Fruit fly (Drosophila melanogaster) whole organism, embryonic: ENCODE data around the gene CG9289.

Experiments used
- Aef1 ChIP-seq: fragments of 200-800 bp; sonication (Bioruptor generic); IDR thresholded peaks from 3 replicates; pipeline ENCODE4 v1.3.6; 2022; ENCODE audit warnings: missing biosample characterization, missing genetic modification characterization
- Atf-2 ChIP-seq: fragments of 200-800 bp; sonication (Bioruptor generic); optimal IDR thresholded peaks from 2 replicates; lab custom pipeline; 2016; ENCODE audit warnings: missing biosample characterization, missing genetic modification characterization
- B-H2 ChIP-seq: fragments of 200-800 bp; sonication (Bioruptor generic); optimal IDR thresholded peaks from 2 replicates; lab custom pipeline; 2018; ENCODE audit warnings: missing biosample characterization, mild to moderate bottlenecking, missing genetic modification characterization
- Bteb2 ChIP-seq: fragments of 200-800 bp; sonication (Bioruptor generic); optimal IDR thresholded peaks from 2 replicates; lab custom pipeline; 2016; ENCODE audit warnings: missing biosample characterization, missing genetic modification characterization
- CG10543 ChIP-seq: fragments of 200-800 bp; sonication (Bioruptor generic); optimal IDR thresholded peaks from 3 replicates; lab custom pipeline; 2017; ENCODE audit warnings: missing biosample characterization, mild to moderate bottlenecking, missing genetic modification characterization, moderate library complexity
- CG11247 ChIP-seq: fragments of 200-800 bp; sonication (Bioruptor generic); IDR thresholded peaks from 2 replicates; pipeline ENCODE4 v1.3.6; 2022; ENCODE audit warnings: missing biosample characterization, missing genetic modification characterization
- CG11723 ChIP-seq: fragments of 200-800 bp; sonication (Bioruptor generic); optimal IDR thresholded peaks from 2 replicates; lab custom pipeline; 2017; ENCODE audit warnings: missing biosample characterization, mild to moderate bottlenecking, missing genetic modification characterization
- CG12391 ChIP-seq: fragments of 200-800 bp; sonication (Bioruptor generic); optimal IDR thresholded peaks from 3 replicates; lab custom pipeline; 2018; ENCODE audit warnings: missing biosample characterization, mild to moderate bottlenecking, missing genetic modification characterization, moderate library complexity
- CG13624 ChIP-seq: fragments of 200-800 bp; sonication (Bioruptor generic); optimal IDR thresholded peaks from 2 replicates; lab custom pipeline; 2016; ENCODE audit warnings: missing biosample characterization, missing genetic modification characterization
- CG14441 ChIP-seq: fragments of 200-800 bp; sonication (Bioruptor generic); IDR thresholded peaks from 2 replicates; pipeline ENCODE4 v1.3.6; 2022; ENCODE audit warnings: missing biosample characterization, missing genetic modification characterization
- CG17328 ChIP-seq: fragments of 200-800 bp; sonication (Bioruptor generic); IDR thresholded peaks from 2 replicates; pipeline ENCODE4 v1.3.6; 2022; ENCODE audit warnings: missing biosample characterization, missing genetic modification characterization
- CG17359 ChIP-seq: fragments of 200-800 bp; sonication (Bioruptor generic); optimal IDR thresholded peaks from 3 replicates; lab custom pipeline; 2018; ENCODE audit warnings: missing biosample characterization, mild to moderate bottlenecking, missing genetic modification characterization, moderate library complexity
- CG17385 ChIP-seq: fragments of 200-800 bp; sonication (Bioruptor generic); optimal IDR thresholded peaks from 3 replicates; lab custom pipeline; 2018; ENCODE audit warnings: missing biosample characterization, mild to moderate bottlenecking, missing genetic modification characterization
- CG18619 ChIP-seq: fragments of 200-800 bp; sonication (Bioruptor generic); optimal IDR thresholded peaks from 3 replicates; lab custom pipeline; 2017; ENCODE audit warnings: missing biosample characterization, mild to moderate bottlenecking, missing genetic modification characterization
- CG2120 ChIP-seq: fragments of 200-800 bp; sonication (Bioruptor generic); optimal IDR thresholded peaks from 3 replicates; lab custom pipeline; 2016; ENCODE audit warnings: missing biosample characterization, missing genetic modification characterization
- CG32532 ChIP-seq: fragments of 200-800 bp; sonication (Bioruptor generic); IDR thresholded peaks from 2 replicates; pipeline ENCODE4 v1.3.6; 2022; ENCODE audit warnings: missing biosample characterization, missing genetic modification characterization
- CG4707 ChIP-seq: fragments of 200-800 bp; sonication (Bioruptor generic); optimal IDR thresholded peaks from 2 replicates; lab custom pipeline; 2018; ENCODE audit warnings: missing biosample characterization, mild to moderate bottlenecking, missing genetic modification characterization, moderate library complexity
- CG5180 ChIP-seq: fragments of 200-800 bp; sonication (Bioruptor generic); optimal IDR thresholded peaks from 3 replicates; lab custom pipeline; 2017; ENCODE audit warnings: missing biosample characterization, missing genetic modification characterization, mild to moderate bottlenecking, moderate library complexity, missing genetic modification reagents
- CG8924 ChIP-seq: fragments of 200-800 bp; optimal IDR thresholded peaks from 3 replicates; lab custom pipeline; 2019; ENCODE audit warnings: missing biosample characterization, mild to moderate bottlenecking, missing genetic modification characterization, moderate library complexity
- CG9215 ChIP-seq: fragments of 200-800 bp; sonication (Bioruptor generic); IDR thresholded peaks from 2 replicates; pipeline ENCODE4 v1.3.6; 2022; ENCODE audit warnings: missing biosample characterization, missing genetic modification characterization
- CG9609 ChIP-seq: fragments of 200-800 bp; sonication (Bioruptor generic); optimal IDR thresholded peaks from 3 replicates; lab custom pipeline; 2016; ENCODE audit warnings: missing biosample characterization, missing genetic modification characterization
- CrebB ChIP-seq: fragments of 200-800 bp; sonication (Bioruptor generic); optimal IDR thresholded peaks from 3 replicates; lab custom pipeline; 2018; ENCODE audit warnings: missing biosample characterization, mild to moderate bottlenecking, missing genetic modification characterization
- D19A ChIP-seq: fragments of 200-800 bp; optimal IDR thresholded peaks from 3 replicates; lab custom pipeline; 2019; ENCODE audit warnings: missing biosample characterization, mild to moderate bottlenecking, missing genetic modification characterization, moderate library complexity
- Doc2 ChIP-seq: fragments of 200-800 bp; sonication (Bioruptor generic); IDR thresholded peaks from 2 replicates; pipeline ENCODE4 v1.3.6; 2022; ENCODE audit warnings: missing biosample characterization, missing genetic modification characterization
- Ets65A ChIP-seq: fragments of 200-800 bp; sonication (Bioruptor generic); peaks from one replicate; lab custom pipeline; 2016; ENCODE audit warnings: missing biosample characterization, missing genetic modification characterization
- GATAe ChIP-seq: fragments of 200-800 bp; sonication (Bioruptor generic); conservative IDR thresholded peaks from 2 replicates; pipeline ENCODE4 v1.3.6; 2022; ENCODE audit warnings: missing biosample characterization, missing genetic modification characterization
- H15 ChIP-seq: fragments of 200-800 bp; sonication (Bioruptor generic); IDR thresholded peaks from 3 replicates; pipeline ENCODE4 v1.3.6; 2022; ENCODE audit warnings: missing biosample characterization, missing genetic modification characterization
- HLH4C ChIP-seq: fragments of 200-800 bp; sonication (Bioruptor generic); IDR thresholded peaks from 3 replicates; pipeline ENCODE4 v1.3.6; 2022; ENCODE audit warnings: missing biosample characterization, missing genetic modification characterization; ENCODE audit not compliant: partially characterized antibody
- HLH54F ChIP-seq: fragments of 200-800 bp; sonication (Bioruptor generic); optimal IDR thresholded peaks from 3 replicates; lab custom pipeline; 2016; ENCODE audit warnings: missing biosample characterization, missing genetic modification characterization
- Hr39 ChIP-seq: fragments of >200 bp; optimal IDR thresholded peaks from 2 replicates; lab custom pipeline; 2017
- MTF-1 ChIP-seq: fragments of 200-800 bp; sonication (Bioruptor generic); optimal IDR thresholded peaks from 2 replicates; lab custom pipeline; 2018; ENCODE audit warnings: missing biosample characterization, mild to moderate bottlenecking, missing genetic modification characterization, borderline replicate concordance
- Myb ChIP-seq: fragments of 200-800 bp; sonication (Bioruptor generic); optimal IDR thresholded peaks from 2 replicates; lab custom pipeline; 2016; ENCODE audit warnings: missing biosample characterization, missing genetic modification characterization
- NfI ChIP-seq: fragments of 200-800 bp; sonication (Bioruptor generic); optimal IDR thresholded peaks from 3 replicates; lab custom pipeline; 2018; ENCODE audit warnings: missing biosample characterization, mild to moderate bottlenecking, missing genetic modification characterization, moderate library complexity
- Trl ChIP-seq, 3 experiments: fragments of >200 bp in 2 of 3; fragments of 200-800 bp in 1 of 3; sonication (Bioruptor generic) in 1 of 3; optimal IDR thresholded peaks; 2 replicates in 1 of 3; 3 replicates in 2 of 3; lab custom pipeline; 2016 to 2017; ENCODE audit warnings: missing biosample characterization in 1 of 3, missing genetic modification characterization in 1 of 3
- ac ChIP-seq: fragments of 200-800 bp; sonication (Bioruptor generic); optimal IDR thresholded peaks from 3 replicates; lab custom pipeline; 2017; ENCODE audit warnings: missing biosample characterization, mild to moderate bottlenecking, missing genetic modification characterization
- bab2 ChIP-seq: fragments of 200-800 bp; sonication (Bioruptor generic); optimal IDR thresholded peaks from 2 replicates; lab custom pipeline; 2016; ENCODE audit warnings: missing biosample characterization, missing genetic modification characterization
- ci ChIP-seq: fragments of 200-800 bp; sonication (Bioruptor generic); IDR thresholded peaks from 3 replicates; pipeline ENCODE4 v1.3.6; 2022; ENCODE audit warnings: missing biosample characterization, missing genetic modification characterization
- hb ChIP-seq: fragments of 200-800 bp; sonication (Bioruptor generic); IDR thresholded peaks from 3 replicates; pipeline ENCODE4 v1.3.6; 2022; ENCODE audit warnings: missing biosample characterization, missing genetic modification characterization; ENCODE audit not compliant: partially characterized antibody
- oc ChIP-seq: fragments of 200-800 bp; sonication (Bioruptor generic); optimal IDR thresholded peaks from 2 replicates; lab custom pipeline; 2018; ENCODE audit warnings: missing biosample characterization, mild to moderate bottlenecking, missing genetic modification characterization, moderate library complexity
- rib ChIP-seq: fragments of 200-800 bp; sonication (Bioruptor generic); IDR thresholded peaks from 2 replicates; pipeline ENCODE4 v1.3.6; 2022; ENCODE audit warnings: missing biosample characterization, missing genetic modification characterization
- row ChIP-seq: fragments of 200-800 bp; sonication (Bioruptor generic); IDR thresholded peaks from 3 replicates; pipeline ENCODE4 v1.3.6; 2022; ENCODE audit warnings: missing biosample characterization, missing genetic modification characterization
- so ChIP-seq: fragments of 200-800 bp; sonication (Bioruptor generic); IDR thresholded peaks from 3 replicates; pipeline ENCODE4 v1.3.6; 2022; ENCODE audit warnings: missing biosample characterization, missing genetic modification characterization
- tin ChIP-seq: fragments of 200-800 bp; sonication (Bioruptor generic); optimal IDR thresholded peaks from 3 replicates; lab custom pipeline; 2016; ENCODE audit warnings: missing biosample characterization, missing genetic modification characterization
- vvl ChIP-seq: fragments of 200-800 bp; sonication (Bioruptor generic); IDR thresholded peaks from 2 replicates; pipeline ENCODE4 v1.3.6; 2022; ENCODE audit warnings: missing biosample characterization, missing genetic modification characterization
- z ChIP-seq: fragments of 200-800 bp; sonication (Bioruptor generic); IDR thresholded peaks from 3 replicates; pipeline ENCODE4 v1.3.6; 2022; ENCODE audit warnings: missing biosample characterization, missing genetic modification characterization
- zen2 ChIP-seq: fragments of 200-800 bp; sonication (Bioruptor generic); IDR thresholded peaks from 3 replicates; pipeline ENCODE4 v1.3.6; 2022; ENCODE audit warnings: missing biosample characterization, missing genetic modification characterization; ENCODE audit not compliant: partially characterized antibody

The CG9289 gene

DNA sequence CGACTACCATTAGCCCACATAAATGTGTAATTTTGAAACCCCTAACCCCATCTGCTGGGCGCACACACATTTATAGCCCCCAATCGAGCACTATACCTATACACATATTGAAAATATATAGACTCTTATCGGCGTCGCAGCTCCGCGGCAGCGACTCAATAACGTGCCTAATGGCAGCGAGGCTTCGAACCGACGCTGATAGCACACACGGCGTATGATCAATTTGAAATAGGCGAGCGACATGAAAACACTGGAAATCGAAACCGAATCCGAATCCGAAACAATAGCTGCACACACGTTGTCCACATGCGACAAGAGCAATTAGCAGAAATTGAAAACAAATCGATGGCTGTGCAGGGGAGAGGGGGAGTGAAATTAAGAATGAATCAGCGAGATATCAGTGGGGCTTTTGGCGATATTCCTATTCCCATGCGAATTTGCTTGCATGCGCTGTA is 10.1 kb upstream of the CG9289 start (continued):
- TF ChIP-seq oc (tag; lab: Kevin White, UChicago), result no peak
- TF ChIP-seq CG14441 (GFP tag; lab: Robert Waterston, UW), result 0 out of 2 replicates have a peak, but pooled peaks have one; percentile 14
- TF ChIP-seq zen2 (GFP tag; lab: Robert Waterston, UW), result peak; percentile 21; the same call in 1 of the 3 replicates
- TF ChIP-seq CG17385 (GFP tag; lab: Kevin White, UChicago), result peak; percentile 15
- no peak for TF ChIP-seq tin (GFP tag; lab: Kevin White, UChicago)
- TF ChIP-seq row (GFP tag; lab: Robert Waterston, UW), result peak; percentile 10; the same call in 1 of the 3 replicates
- peak; percentile 19; the same call in 1 of the 2 replicates for TF ChIP-seq vvl (GFP tag; lab: Robert Waterston, UW)
- TF ChIP-seq H15, result no peak
- peak; percentile 66; the same call in 2 of the 3 replicates for TF ChIP-seq ci (GFP tag; lab: Robert Waterston, UW)
- peak; percentile 43 for TF ChIP-seq GATAe (GFP tag; lab: Robert Waterston, UW)
- no peak for TF ChIP-seq CG5180 (GFP tag; lab: Kevin White, UChicago)
- TF ChIP-seq, all 482 proteins: peak for 91

DNA sequence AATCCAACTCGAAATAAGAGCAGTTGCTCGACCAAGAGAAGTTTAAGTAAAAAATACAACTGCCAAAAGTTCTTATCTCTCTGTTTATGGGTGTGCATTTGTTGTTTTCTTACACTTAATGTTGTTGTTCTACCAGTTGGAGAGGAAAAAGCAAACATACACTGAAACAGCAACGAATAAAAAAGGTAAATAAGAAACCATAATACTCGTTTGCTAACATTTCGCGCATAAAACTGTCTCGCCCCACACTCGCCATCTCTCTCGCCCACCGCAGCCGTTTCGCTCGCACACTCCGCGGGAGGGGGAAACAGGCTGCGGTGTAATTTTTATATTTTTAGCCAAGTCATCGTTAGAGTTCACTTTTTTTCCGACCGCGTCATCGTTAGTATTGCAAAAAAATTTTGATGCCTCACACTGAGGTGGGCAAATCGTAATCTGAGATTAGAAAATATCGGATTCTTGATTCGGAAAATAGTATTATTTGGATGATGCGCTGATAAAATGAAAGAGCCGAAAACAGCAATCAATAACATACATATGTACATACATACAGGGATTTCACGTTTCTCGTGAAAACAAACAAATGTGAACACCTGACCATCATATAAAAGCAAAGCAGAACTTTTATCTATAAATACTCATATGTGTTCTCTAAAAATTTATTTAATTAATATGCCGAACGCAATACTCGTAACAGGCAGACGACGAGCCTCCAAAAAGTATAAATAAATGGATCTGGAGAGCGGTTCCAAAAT is 8.4 kb upstream of the CG9289 start:
- peak; percentile 18 for TF ChIP-seq MTF-1 (GFP tag; lab: Kevin White, UChicago)
- peak; percentile 59 for TF ChIP-seq Ets65A (GFP tag; lab: Kevin White, UChicago)
- TF ChIP-seq CG9609 (GFP tag; lab: Kevin White, UChicago), result peak; percentile 17
- peak; percentile 69 for TF ChIP-seq CG2120 (GFP tag; lab: Kevin White, UChicago)
- no peak for TF ChIP-seq CG18619 (GFP tag; lab: Kevin White, UChicago)
- TF ChIP-seq bab2, result peak; percentile 47
- peak; percentile 73 for TF ChIP-seq CrebB
- TF ChIP-seq Trl (optimal IDR thresholded peaks at IDR 0.05; lab: Kevin White, UChicago), result peak in 1 of 2 experiments; percentile 17
- peak; percentile 8 for TF ChIP-seq Trl (GFP tag; optimal IDR thresholded peaks at IDR 0.05; lab: Kevin White, UChicago)
- TF ChIP-seq CG17328, result no peak
- TF ChIP-seq CG11247 (GFP tag; lab: Robert Waterston, UW), result peak; percentile 49; the same call in 1 of the 2 replicates
- TF ChIP-seq rib, result peak; percentile 91
- no peak for TF ChIP-seq ac (GFP tag; lab: Kevin White, UChicago)
- TF ChIP-seq vvl (GFP tag; lab: Robert Waterston, UW), result peak; percentile 60; the same call in 1 of the 2 replicates
- TF ChIP-seq Aef1 (GFP tag; lab: Robert Waterston, UW), result 0 out of 3 replicates have a peak, but pooled peaks have one; percentile 33
- no peak for TF ChIP-seq Doc2 (GFP tag; lab: Robert Waterston, UW)
- no peak for TF ChIP-seq Hr39 (lab: Kevin White, UChicago)
- TF ChIP-seq CG13624 (GFP tag; lab: Kevin White, UChicago), result peak; percentile 45
- TF ChIP-seq CG14441 (GFP tag; lab: Robert Waterston, UW), result no peak
- TF ChIP-seq Bteb2 (GFP tag; lab: Kevin White, UChicago), result no peak
- no peak for TF ChIP-seq CG12391 (tag; lab: Kevin White, UChicago)
- TF ChIP-seq NfI, result no peak
- TF ChIP-seq z (GFP tag; lab: Robert Waterston, UW), result 0 out of 3 replicates have a peak, but pooled peaks have one; percentile 30
- no peak for TF ChIP-seq CG8924 (tag; lab: Kevin White, UChicago)
- TF ChIP-seq CG9215 (GFP tag; lab: Robert Waterston, UW), result no peak
- 0 out of 3 replicates have a peak, but pooled peaks have one; percentile 33 for TF ChIP-seq so (GFP tag; lab: Robert Waterston, UW)
- TF ChIP-seq CG17359 (tag; lab: Kevin White, UChicago), result peak; percentile 8
- no peak for TF ChIP-seq D19A
- peak; percentile 30 for TF ChIP-seq Myb (GFP tag; lab: Kevin White, UChicago)
- TF ChIP-seq Atf-2, result no peak
- no peak for TF ChIP-seq HLH4C (GFP tag; lab: Robert Waterston, UW)
- no peak for TF ChIP-seq CG4707 (GFP tag; lab: Kevin White, UChicago)
- no peak for TF ChIP-seq CG11723 (GFP tag; lab: Kevin White, UChicago)
- TF ChIP-seq hb, result no peak
- TF ChIP-seq CG10543 (GFP tag; lab: Kevin White, UChicago), result peak; percentile 78
- TF ChIP-seq CG32532 (GFP tag; lab: Robert Waterston, UW), result peak; percentile 68
- peak; percentile 62 for TF ChIP-seq B-H2 (GFP tag; lab: Kevin White, UChicago)
- TF ChIP-seq HLH54F (GFP tag; lab: Kevin White, UChicago), result peak; percentile 15
